Worm (Caenorhabditis elegans) whole organism, L2 larva: ENCODE results near the gene T01D3.3.
A peak's percentile ranks its signal among the peaks of the same experiment; 100 is the strongest.

Source experiments
- C34F6.9 ChIP-seq: fragments of 150-350 bp; optimal IDR thresholded peaks from 2 replicates; lab custom pipeline; 2014; ENCODE audit warnings: missing biosample characterization, missing genetic modification characterization
- F13H6.1 ChIP-seq: sonication (generic microtip); optimal IDR thresholded peaks from 2 replicates; lab custom pipeline; 2016; ENCODE audit warnings: missing genetic modification characterization, missing compliant biosample characterization
- R02D3.7 ChIP-seq: fragments of 150-350 bp; optimal IDR thresholded peaks from 2 replicates; lab custom pipeline; 2014; ENCODE audit warnings: missing biosample characterization, missing genetic modification characterization
- Y55F3AM.14 ChIP-seq: fragments of 200-800 bp; sonication (Bioruptor generic); optimal IDR thresholded peaks from 2 replicates; lab custom pipeline; 2018; ENCODE audit warnings: mild to moderate bottlenecking, missing genetic modification characterization, missing compliant biosample characterization
- ZK546.5 ChIP-seq: sonication (generic microtip); optimal IDR thresholded peaks from 2 replicates; lab custom pipeline; 2017; ENCODE audit warnings: missing biosample characterization, missing genetic modification characterization
- alr-1 ChIP-seq: fragments of 150-350 bp; optimal IDR thresholded peaks from 2 replicates; lab custom pipeline; 2014; ENCODE audit warnings: missing biosample characterization, missing genetic modification characterization
- aly-2 ChIP-seq: fragments of 150-350 bp; optimal IDR thresholded peaks from 2 replicates; lab custom pipeline; 2014; ENCODE audit warnings: missing biosample characterization, missing genetic modification characterization
- ama-1 ChIP-seq: fragments of 150-350 bp; optimal IDR thresholded peaks from 2 replicates; lab custom pipeline; 2018; ENCODE audit warnings: inconsistent platforms
- blmp-1 ChIP-seq: sonication (generic microtip); optimal IDR thresholded peaks from 2 replicates; lab custom pipeline; 2017; ENCODE audit warnings: missing genetic modification characterization, mild to moderate bottlenecking, missing compliant biosample characterization, antibody characterized with exemption, moderate library complexity; ENCODE audit not compliant: insufficient read depth
- ceh-16 ChIP-seq: fragments of 150-350 bp; optimal IDR thresholded peaks from 2 replicates; lab custom pipeline; 2014; ENCODE audit warnings: missing biosample characterization, missing genetic modification characterization
- ceh-82 ChIP-seq: fragments of 150-350 bp; optimal IDR thresholded peaks from 2 replicates; lab custom pipeline; 2014; ENCODE audit warnings: missing biosample characterization, missing genetic modification characterization
- crh-2 ChIP-seq: sonication (generic microtip); optimal IDR thresholded peaks from 2 replicates; lab custom pipeline; 2017; ENCODE audit warnings: missing biosample characterization, missing genetic modification characterization
- dmd-4 ChIP-seq: sonication (generic microtip); optimal IDR thresholded peaks from 2 replicates; lab custom pipeline; 2017; ENCODE audit warnings: missing biosample characterization, missing genetic modification characterization
- egl-27 ChIP-seq: sonication (generic microtip); optimal IDR thresholded peaks from 3 replicates; lab custom pipeline; 2017; ENCODE audit warnings: missing biosample characterization, missing genetic modification reagents, missing genetic modification characterization
- elt-1 ChIP-seq: fragments of 150-350 bp; optimal IDR thresholded peaks from 2 replicates; lab custom pipeline; 2014; ENCODE audit warnings: missing biosample characterization, missing genetic modification characterization
- elt-3 ChIP-seq: sonication (generic microtip); optimal IDR thresholded peaks from 2 replicates; lab custom pipeline; 2017; ENCODE audit warnings: missing biosample characterization, missing genetic modification characterization
- fos-1 ChIP-seq: fragments of 150-350 bp; optimal IDR thresholded peaks from 2 replicates; lab custom pipeline; 2014; ENCODE audit warnings: missing biosample characterization, missing genetic modification characterization
- gmeb-1 ChIP-seq: fragments of 150-350 bp; optimal IDR thresholded peaks from 2 replicates; lab custom pipeline; 2014; ENCODE audit warnings: missing biosample characterization, missing genetic modification characterization
- lin-11 ChIP-seq: fragments of 150-350 bp; sonication (generic microtip); optimal IDR thresholded peaks from 2 replicates; lab custom pipeline; 2014; ENCODE audit warnings: missing biosample characterization, missing genetic modification characterization, inconsistent platforms, mixed read lengths
- lin-13 ChIP-seq: fragments of 150-350 bp; optimal IDR thresholded peaks from 2 replicates; lab custom pipeline; 2014; ENCODE audit warnings: missing biosample characterization, missing genetic modification reagents, missing genetic modification characterization
- lin-39 ChIP-seq: fragments of 150-350 bp; optimal IDR thresholded peaks from 2 replicates; lab custom pipeline; 2014; ENCODE audit warnings: missing biosample characterization, missing genetic modification reagents, missing genetic modification characterization
- lsy-2 ChIP-seq, 2 experiments: fragments of 150-350 bp in 1 of 2; sonication (generic microtip) in 1 of 2; optimal IDR thresholded peaks; 2 replicates each; lab custom pipeline; 2014 to 2017; ENCODE audit warnings: missing biosample characterization in 2 of 2, missing genetic modification characterization in 2 of 2
- mab-5 ChIP-seq: fragments of 150-350 bp; optimal IDR thresholded peaks from 2 replicates; lab custom pipeline; 2014; ENCODE audit warnings: missing biosample characterization, missing genetic modification characterization
- mbf-1 ChIP-seq: sonication (generic microtip); optimal IDR thresholded peaks from 2 replicates; lab custom pipeline; 2017; ENCODE audit warnings: missing biosample characterization, missing genetic modification characterization
- mdl-1 ChIP-seq, 2 experiments: fragments of 150-350 bp in 1 of 2; sonication (generic microtip) in 1 of 2; optimal IDR thresholded peaks; 2 replicates each; lab custom pipeline; 2017; ENCODE audit warnings: missing biosample characterization in 2 of 2, missing genetic modification characterization in 2 of 2
- nhr-10 ChIP-seq: sonication (generic microtip); optimal IDR thresholded peaks from 2 replicates; lab custom pipeline; 2017; ENCODE audit warnings: missing biosample characterization, missing genetic modification characterization
- nhr-11 ChIP-seq: fragments of 150-350 bp; optimal IDR thresholded peaks from 2 replicates; lab custom pipeline; 2014; ENCODE audit warnings: missing biosample characterization, missing genetic modification characterization
- nhr-12 ChIP-seq: fragments of 150-350 bp; optimal IDR thresholded peaks from 2 replicates; lab custom pipeline; 2014; ENCODE audit warnings: missing biosample characterization, missing genetic modification characterization
- nhr-129 ChIP-seq: fragments of 150-350 bp; optimal IDR thresholded peaks from 2 replicates; lab custom pipeline; 2014; ENCODE audit warnings: missing biosample characterization, missing genetic modification characterization
- nhr-21 ChIP-seq: fragments of 150-350 bp; optimal IDR thresholded peaks from 2 replicates; lab custom pipeline; 2014; ENCODE audit warnings: missing biosample characterization, missing genetic modification characterization
- nhr-23 ChIP-seq: fragments of 150-350 bp; optimal IDR thresholded peaks from 2 replicates; lab custom pipeline; 2014; ENCODE audit warnings: missing biosample characterization, missing genetic modification reagents, missing genetic modification characterization
- nhr-237 ChIP-seq: fragments of 150-350 bp; optimal IDR thresholded peaks from 2 replicates; lab custom pipeline; 2014; ENCODE audit warnings: missing biosample characterization, missing genetic modification characterization
- nhr-25 ChIP-seq: fragments of 150-350 bp; sonication (generic microtip); optimal IDR thresholded peaks from 3 replicates; lab custom pipeline; 2014; ENCODE audit warnings: missing biosample characterization, missing genetic modification characterization
- nhr-6 ChIP-seq: fragments of 150-350 bp; optimal IDR thresholded peaks from 2 replicates; lab custom pipeline; 2014; ENCODE audit warnings: missing biosample characterization, missing genetic modification characterization
- nhr-77 ChIP-seq: fragments of 150-350 bp; optimal IDR thresholded peaks from 2 replicates; lab custom pipeline; 2014; ENCODE audit warnings: missing biosample characterization, missing genetic modification characterization
- peb-1 ChIP-seq: fragments of 150-350 bp; optimal IDR thresholded peaks from 2 replicates; lab custom pipeline; 2014; ENCODE audit warnings: missing biosample characterization, missing genetic modification characterization
- sem-4 ChIP-seq: fragments of 150-350 bp; optimal IDR thresholded peaks from 2 replicates; lab custom pipeline; 2014; ENCODE audit warnings: missing biosample characterization, missing genetic modification reagents, missing genetic modification characterization
- skn-1 ChIP-seq: sonication (generic microtip); optimal IDR thresholded peaks from 2 replicates; lab custom pipeline; 2017; ENCODE audit warnings: missing biosample characterization, missing genetic modification characterization
- sma-3 ChIP-seq: sonication (generic microtip); optimal IDR thresholded peaks from 2 replicates; lab custom pipeline; 2016; ENCODE audit warnings: missing genetic modification reagents, missing genetic modification characterization, missing compliant biosample characterization
- sma-9 ChIP-seq, 2 experiments: fragments of 150-350 bp in 1 of 2; sonication (generic microtip) in 1 of 2; optimal IDR thresholded peaks; 2 replicates each; lab custom pipeline; 2014 to 2016; ENCODE audit warnings: missing genetic modification characterization in 2 of 2, mild to moderate bottlenecking in 1 of 2, missing biosample characterization in 1 of 2, missing compliant biosample characterization in 1 of 2, missing genetic modification reagents in 1 of 2, moderate library complexity in 1 of 2
- snpc-4 ChIP-seq: fragments of 150-350 bp; optimal IDR thresholded peaks from 2 replicates; lab custom pipeline; 2014; ENCODE audit warnings: missing biosample characterization, missing genetic modification characterization
- unc-39 ChIP-seq: fragments of 150-350 bp; optimal IDR thresholded peaks from 2 replicates; lab custom pipeline; 2014; ENCODE audit warnings: missing biosample characterization, missing genetic modification characterization
- unc-55 ChIP-seq: fragments of 150-350 bp; sonication (generic microtip); optimal IDR thresholded peaks from 3 replicates; lab custom pipeline; 2014; ENCODE audit warnings: missing biosample characterization, missing genetic modification reagents, missing genetic modification characterization
- unc-62 ChIP-seq: fragments of 150-350 bp; optimal IDR thresholded peaks from 2 replicates; lab custom pipeline; 2014; ENCODE audit warnings: missing biosample characterization, missing genetic modification reagents, missing genetic modification characterization
- zag-1 ChIP-seq: fragments of 150-350 bp; optimal IDR thresholded peaks from 2 replicates; lab custom pipeline; 2014; ENCODE audit warnings: missing biosample characterization, missing genetic modification characterization
- ztf-1 ChIP-seq: fragments of 200-800 bp; sonication (Bioruptor generic); conservative IDR thresholded peaks from 2 replicates; pipeline ENCODE4 v1.3.6; 2022; ENCODE audit warnings: missing genetic modification characterization, missing compliant biosample characterization
- ztf-11 ChIP-seq: sonication (generic microtip); optimal IDR thresholded peaks from 2 replicates; lab custom pipeline; 2017; ENCODE audit warnings: missing biosample characterization, missing genetic modification characterization
- ztf-4 ChIP-seq: fragments of 150-350 bp; optimal IDR thresholded peaks from 2 replicates; lab custom pipeline; 2014; ENCODE audit warnings: missing biosample characterization, missing genetic modification characterization

Gene T01D3.3

ce11 chrV:13656346-13657254, 47.5 kb upstream of the T01D3.3 start:
- TF ChIP-seq snpc-4 (tag; lab: Kevin White, UChicago): peak; percentile 43
- TF ChIP-seq mab-5 (tag; lab: Kevin White, UChicago): no peak
- no peak for TF ChIP-seq ceh-16 (tag; lab: Kevin White, UChicago)
- peak; percentile 83 for TF ChIP-seq F13H6.1
- TF ChIP-seq Y55F3AM.14 (GFP tag; lab: Kevin White, UChicago): peak; percentile 21
- peak in 1 of 2 experiments; percentile 60 for TF ChIP-seq lsy-2 (tag; optimal IDR thresholded peaks at IDR 0.05; lab: Kevin White, UChicago)
- no peak for TF ChIP-seq lin-39 (tag; lab: Kevin White, UChicago)
- TF ChIP-seq skn-1: peak; percentile 43
- no peak for TF ChIP-seq peb-1 (tag; lab: Kevin White, UChicago)
- TF ChIP-seq unc-55: no peak
- peak; percentile 68 for TF ChIP-seq alr-1 (tag; lab: Kevin White, UChicago)
- peak; percentile 89 for TF ChIP-seq fos-1 (tag; lab: Kevin White, UChicago)
- peak; percentile 97 for TF ChIP-seq nhr-21 (tag; lab: Kevin White, UChicago)
- TF ChIP-seq nhr-12 (tag; lab: Kevin White, UChicago): no peak
- TF ChIP-seq nhr-25 (tag; lab: Kevin White, UChicago): peak; percentile 90
- no peak for TF ChIP-seq zag-1 (tag; lab: Kevin White, UChicago)
- TF ChIP-seq C34F6.9: no peak
- no peak for TF ChIP-seq nhr-6
- no peak for TF ChIP-seq nhr-237
- no peak for TF ChIP-seq nhr-23
- no peak for TF ChIP-seq unc-39 (tag; lab: Kevin White, UChicago)
- peak; percentile 39 for TF ChIP-seq egl-27
- no peak for TF ChIP-seq elt-3 (tag; lab: Kevin White, UChicago)
- TF ChIP-seq ceh-82: no peak
- TF ChIP-seq blmp-1 (tag; lab: Kevin White, UChicago): peak; percentile 93
- no peak for TF ChIP-seq elt-1 (tag; lab: Kevin White, UChicago)
- no peak for TF ChIP-seq ztf-1
- no peak for TF ChIP-seq ZK546.5 (tag; lab: Kevin White, UChicago)
- TF ChIP-seq lin-13 (GFP tag; lab: Kevin White, UChicago): no peak
- TF ChIP-seq unc-62: no peak
- TF ChIP-seq crh-2 (tag; lab: Kevin White, UChicago): peak; percentile 65
- TF ChIP-seq dmd-4 (tag; lab: Kevin White, UChicago): no peak
- TF ChIP-seq gmeb-1 (tag; lab: Kevin White, UChicago): peak; percentile 48
- peak; percentile 44 to 75 for TF ChIP-seq mdl-1 (tag; optimal IDR thresholded peaks at IDR 0.05; lab: Kevin White, UChicago)
- TF ChIP-seq ama-1 (lab: Kevin White, UChicago): peak; percentile 69
- peak; percentile 75 for TF ChIP-seq nhr-129 (tag; lab: Kevin White, UChicago)
- TF ChIP-seq sem-4 (tag; lab: Kevin White, UChicago): no peak
- peak; percentile 85 for TF ChIP-seq sma-9 (GFP tag; optimal IDR thresholded peaks at IDR 0.05; lab: Kevin White, UChicago)
- TF ChIP-seq sma-9 (tag; optimal IDR thresholded peaks at IDR 0.05; lab: Kevin White, UChicago): no peak
- TF ChIP-seq nhr-11: no peak
- no peak for TF ChIP-seq nhr-10 (tag; lab: Kevin White, UChicago)
- peak; percentile 53 for TF ChIP-seq ztf-4 (tag; lab: Kevin White, UChicago)
- no peak for TF ChIP-seq nhr-77 (tag; lab: Kevin White, UChicago)
- no peak for TF ChIP-seq aly-2 (tag; lab: Kevin White, UChicago)
- TF ChIP-seq lin-11 (tag; lab: Kevin White, UChicago): no peak
- TF ChIP-seq R02D3.7 (tag; lab: Kevin White, UChicago): no peak
- peak; percentile 90 for TF ChIP-seq sma-3 (GFP tag; lab: Kevin White, UChicago)
- no peak for TF ChIP-seq mbf-1
- TF ChIP-seq ztf-11: no peak
